Worm (Caenorhabditis elegans) whole organism, L3 larva: ENCODE results near the gene R12B2.6.
A peak's percentile ranks its signal among the peaks of the same experiment; 100 is the strongest.

ENCODE experiments used
- R02D3.7 ChIP-seq: fragments of 150-350 bp; optimal IDR thresholded peaks from 2 replicates; lab custom pipeline; 2014; ENCODE audit warnings: missing biosample characterization, missing genetic modification characterization
- ZK546.5 ChIP-seq: sonication (generic microtip); optimal IDR thresholded peaks from 2 replicates; lab custom pipeline; 2017; ENCODE audit warnings: missing biosample characterization, missing genetic modification characterization
- aly-2 ChIP-seq: fragments of 150-350 bp; optimal IDR thresholded peaks from 2 replicates; lab custom pipeline; 2014; ENCODE audit warnings: missing biosample characterization, missing genetic modification characterization
- ama-1 ChIP-seq: fragments of 150-350 bp; optimal IDR thresholded peaks from 2 replicates; lab custom pipeline; 2018
- ceh-16 ChIP-seq: sonication (generic microtip); optimal IDR thresholded peaks from 2 replicates; lab custom pipeline; 2017; ENCODE audit warnings: missing biosample characterization, missing genetic modification characterization
- ceh-28 ChIP-seq: fragments of 150-350 bp; optimal IDR thresholded peaks from 2 replicates; lab custom pipeline; 2014; ENCODE audit warnings: missing biosample characterization, missing genetic modification reagents, missing genetic modification characterization
- ceh-82 ChIP-seq: fragments of 150-350 bp; optimal IDR thresholded peaks from 2 replicates; lab custom pipeline; 2014; ENCODE audit warnings: missing biosample characterization, missing genetic modification characterization
- ceh-9 ChIP-seq: sonication (generic microtip); optimal IDR thresholded peaks from 2 replicates; lab custom pipeline; 2018; ENCODE audit warnings: missing biosample characterization, missing genetic modification characterization
- daf-12 ChIP-seq: fragments of 150-350 bp; optimal IDR thresholded peaks from 2 replicates; lab custom pipeline; 2014; ENCODE audit warnings: missing biosample characterization, missing genetic modification reagents, missing genetic modification characterization
- egl-27 ChIP-seq: sonication (generic microtip); optimal IDR thresholded peaks from 4 replicates; lab custom pipeline; 2017; ENCODE audit warnings: missing biosample characterization, missing genetic modification reagents, missing genetic modification characterization
- egl-5 ChIP-seq: fragments of 150-350 bp; optimal IDR thresholded peaks from 2 replicates; lab custom pipeline; 2017; ENCODE audit warnings: missing biosample characterization, missing genetic modification reagents, missing genetic modification characterization, inconsistent platforms
- elt-1 ChIP-seq: fragments of 150-350 bp; optimal IDR thresholded peaks from 2 replicates; lab custom pipeline; 2014; ENCODE audit warnings: missing biosample characterization, missing genetic modification characterization
- elt-2 ChIP-seq: sonication (generic microtip); optimal IDR thresholded peaks from 2 replicates; lab custom pipeline; 2016; ENCODE audit warnings: missing genetic modification reagents, mild to moderate bottlenecking, missing genetic modification characterization, missing compliant biosample characterization
- elt-3 ChIP-seq, 3 experiments: fragments of 150-350 bp in 1 of 3; sonication (generic microtip) in 2 of 3; optimal IDR thresholded peaks; 2 replicates in 2 of 3; 4 replicates in 1 of 3; lab custom pipeline; 2014 to 2017; ENCODE audit warnings: missing biosample characterization in 3 of 3, missing genetic modification characterization in 3 of 3
- eor-1 ChIP-seq, 2 experiments: fragments of 150-350 bp; optimal IDR thresholded peaks; 2 replicates each; lab custom pipeline; 2014 to 2018; ENCODE audit warnings: missing biosample characterization in 2 of 2, missing genetic modification characterization in 2 of 2
- fkh-10 ChIP-seq: sonication (generic microtip); optimal IDR thresholded peaks from 2 replicates; lab custom pipeline; 2017; ENCODE audit warnings: missing biosample characterization, missing genetic modification reagents, missing genetic modification characterization
- fkh-2 ChIP-seq: fragments of 150-350 bp; optimal IDR thresholded peaks from 2 replicates; lab custom pipeline; 2014; ENCODE audit warnings: missing biosample characterization, missing genetic modification reagents, missing genetic modification characterization
- fos-1 ChIP-seq: fragments of 150-350 bp; optimal IDR thresholded peaks from 2 replicates; lab custom pipeline; 2014; ENCODE audit warnings: missing biosample characterization, missing genetic modification characterization
- hmg-11 ChIP-seq: sonication (generic microtip); optimal IDR thresholded peaks from 2 replicates; lab custom pipeline; 2016; ENCODE audit warnings: missing genetic modification characterization, missing compliant biosample characterization
- jun-1 ChIP-seq: fragments of 150-350 bp; optimal IDR thresholded peaks from 2 replicates; lab custom pipeline; 2014; ENCODE audit warnings: missing biosample characterization, missing genetic modification reagents, missing genetic modification characterization
- lin-15B ChIP-seq: fragments of 150-350 bp; optimal IDR thresholded peaks from 2 replicates; lab custom pipeline; 2014; ENCODE audit warnings: missing biosample characterization, missing genetic modification characterization
- lin-39 ChIP-seq: fragments of 150-350 bp; optimal IDR thresholded peaks from 2 replicates; lab custom pipeline; 2018; ENCODE audit warnings: missing biosample characterization, missing genetic modification reagents, missing genetic modification characterization
- lsy-12 ChIP-seq: sonication (generic microtip); optimal IDR thresholded peaks from 2 replicates; lab custom pipeline; 2016; ENCODE audit warnings: mild to moderate bottlenecking, missing genetic modification characterization, missing compliant biosample characterization
- mdl-1 ChIP-seq: fragments of 150-350 bp; optimal IDR thresholded peaks from 2 replicates; lab custom pipeline; 2014; ENCODE audit warnings: missing biosample characterization, missing genetic modification characterization
- mml-1 ChIP-seq: fragments of 150-350 bp; sonication (generic microtip); optimal IDR thresholded peaks from 3 replicates; lab custom pipeline; 2014; ENCODE audit warnings: missing biosample characterization, missing genetic modification characterization
- nfya-1 ChIP-seq: sonication (generic microtip); optimal IDR thresholded peaks from 2 replicates; lab custom pipeline; 2017; ENCODE audit warnings: missing genetic modification characterization, mild to moderate bottlenecking, missing compliant biosample characterization, antibody characterized with exemption, moderate library complexity; ENCODE audit not compliant: insufficient read depth
- nhr-11 ChIP-seq: fragments of 150-350 bp; optimal IDR thresholded peaks from 2 replicates; lab custom pipeline; 2014; ENCODE audit warnings: missing biosample characterization, missing genetic modification characterization
- nhr-12 ChIP-seq: fragments of 150-350 bp; optimal IDR thresholded peaks from 2 replicates; lab custom pipeline; 2014; ENCODE audit warnings: missing biosample characterization, missing genetic modification characterization
- nhr-23 ChIP-seq: fragments of 150-350 bp; optimal IDR thresholded peaks from 2 replicates; lab custom pipeline; 2014; ENCODE audit warnings: missing biosample characterization, missing genetic modification reagents, missing genetic modification characterization
- nhr-237 ChIP-seq: fragments of 150-350 bp; optimal IDR thresholded peaks from 2 replicates; lab custom pipeline; 2014; ENCODE audit warnings: missing biosample characterization, missing genetic modification characterization
- nhr-25 ChIP-seq: sonication (generic microtip); optimal IDR thresholded peaks from 2 replicates; lab custom pipeline; 2017; ENCODE audit warnings: missing biosample characterization, missing genetic modification characterization
- nhr-28 ChIP-seq: fragments of 150-350 bp; optimal IDR thresholded peaks from 2 replicates; lab custom pipeline; 2014; ENCODE audit warnings: missing biosample characterization, missing genetic modification characterization
- nhr-43 ChIP-seq: sonication (generic microtip); optimal IDR thresholded peaks from 2 replicates; lab custom pipeline; 2016; ENCODE audit warnings: mild to moderate bottlenecking, missing genetic modification characterization, missing compliant biosample characterization; ENCODE audit not compliant: poor library complexity, severe bottlenecking
- nhr-67 ChIP-seq: fragments of 150-350 bp; optimal IDR thresholded peaks from 2 replicates; lab custom pipeline; 2014; ENCODE audit warnings: missing biosample characterization, missing genetic modification characterization
- nhr-76 ChIP-seq: fragments of 150-350 bp; sonication (generic microtip); optimal IDR thresholded peaks from 5 replicates; lab custom pipeline; 2014; ENCODE audit warnings: missing biosample characterization, missing genetic modification characterization
- nhr-77 ChIP-seq: fragments of 150-350 bp; optimal IDR thresholded peaks from 2 replicates; lab custom pipeline; 2014; ENCODE audit warnings: missing biosample characterization, missing genetic modification characterization
- pha-4 ChIP-seq: fragments of 150-350 bp; optimal IDR thresholded peaks from 2 replicates; lab custom pipeline; 2014; ENCODE audit warnings: missing biosample characterization, missing genetic modification reagents, missing genetic modification characterization
- pqm-1 ChIP-seq: fragments of 150-350 bp; optimal IDR thresholded peaks from 2 replicates; lab custom pipeline; 2017; ENCODE audit warnings: missing biosample characterization, missing genetic modification characterization, inconsistent platforms
- sea-2 ChIP-seq: fragments of 150-350 bp; sonication (generic microtip); optimal IDR thresholded peaks from 4 replicates; lab custom pipeline; 2014; ENCODE audit warnings: missing biosample characterization, missing genetic modification reagents, missing genetic modification characterization
- skn-1 ChIP-seq: fragments of 150-350 bp; optimal IDR thresholded peaks from 2 replicates; lab custom pipeline; 2014; ENCODE audit warnings: missing biosample characterization, missing genetic modification characterization
- snpc-4 ChIP-seq: fragments of 150-350 bp; optimal IDR thresholded peaks from 2 replicates; lab custom pipeline; 2014; ENCODE audit warnings: missing biosample characterization, missing genetic modification characterization
- tbx-2 ChIP-seq: sonication (generic microtip); optimal IDR thresholded peaks from 2 replicates; lab custom pipeline; 2016; ENCODE audit warnings: mild to moderate bottlenecking, missing genetic modification characterization, missing compliant biosample characterization
- unc-39 ChIP-seq: sonication (generic microtip); optimal IDR thresholded peaks from 4 replicates; lab custom pipeline; 2017; ENCODE audit warnings: missing biosample characterization, missing genetic modification characterization
- unc-62 ChIP-seq: fragments of 150-350 bp; sonication (generic microtip); optimal IDR thresholded peaks from 4 replicates; lab custom pipeline; 2014; ENCODE audit warnings: missing biosample characterization, missing genetic modification reagents, missing genetic modification characterization
- zag-1 ChIP-seq: fragments of 150-350 bp; optimal IDR thresholded peaks from 2 replicates; lab custom pipeline; 2014; ENCODE audit warnings: missing biosample characterization, missing genetic modification characterization
- ztf-11 ChIP-seq: fragments of 150-350 bp; optimal IDR thresholded peaks from 2 replicates; lab custom pipeline; 2014; ENCODE audit warnings: missing biosample characterization, missing genetic modification characterization
- ztf-4 ChIP-seq: fragments of 150-350 bp; optimal IDR thresholded peaks from 2 replicates; lab custom pipeline; 2014; ENCODE audit warnings: missing biosample characterization, missing genetic modification characterization

Gene R12B2.6

ce11 chrIII:5874263-5874662, 40.3 kb upstream of the R12B2.6 start:
- TF ChIP-seq lin-39 (no peak), lsy-12 (tag; lab: Kevin White, UChicago) (peak; percentile 38), nfya-1 (tag; lab: Kevin White, UChicago) (no peak), tbx-2 (tag; lab: Kevin White, UChicago) (no peak), fkh-10 (no peak), sea-2 (GFP tag; lab: Kevin White, UChicago) (no peak), pqm-1 (tag; lab: Kevin White, UChicago) (peak; percentile 8), nhr-67 (tag; lab: Kevin White, UChicago) (no peak), fos-1 (tag; lab: Kevin White, UChicago) (peak; percentile 5), snpc-4 (tag; lab: Kevin White, UChicago) (no peak), skn-1 (tag; lab: Kevin White, UChicago) (no peak), unc-39 (tag; lab: Kevin White, UChicago) (no peak), nhr-28 (tag; lab: Kevin White, UChicago) (no peak), egl-27 (tag; lab: Kevin White, UChicago) (no peak), lin-15B (no peak), mdl-1 (tag; lab: Kevin White, UChicago) (no peak), ceh-9 (tag; lab: Kevin White, UChicago) (no peak), egl-5 (tag; lab: Kevin White, UChicago) (no peak), nhr-23 (peak; percentile 78), nhr-12 (no peak), nhr-237 (no peak), ceh-16 (tag; lab: Kevin White, UChicago) (no peak), elt-1 (tag; lab: Kevin White, UChicago) (no peak), daf-12 (no peak), pha-4 (tag; lab: Kevin White, UChicago) (no peak), eor-1 (tag; optimal IDR thresholded peaks at IDR 0.05; lab: Kevin White, UChicago) (no peak), unc-62 (GFP tag; lab: Kevin White, UChicago) (peak; percentile 66), ama-1 (lab: Kevin White, UChicago) (peak; percentile 96), jun-1 (tag; lab: Kevin White, UChicago) (peak; percentile 48), nhr-25 (tag; lab: Kevin White, UChicago) (peak; percentile 64), fkh-2 (tag; lab: Kevin White, UChicago) (no peak), zag-1 (tag; lab: Kevin White, UChicago) (no peak), ZK546.5 (tag; lab: Kevin White, UChicago) (no peak), nhr-43 (tag; lab: Kevin White, UChicago) (peak; percentile 92), elt-2 (tag; lab: Kevin White, UChicago) (peak; percentile 41), nhr-11 (tag; lab: Kevin White, UChicago) (no peak), mml-1 (tag; lab: Kevin White, UChicago) (no peak), ztf-11 (tag; lab: Kevin White, UChicago) (no peak), ztf-4 (peak; percentile 14), ceh-82 (tag; lab: Kevin White, UChicago) (no peak), aly-2 (tag; lab: Kevin White, UChicago) (no peak), R02D3.7 (tag; lab: Kevin White, UChicago) (no peak), ceh-28 (tag; lab: Kevin White, UChicago) (no peak), elt-3 (tag; optimal IDR thresholded peaks at IDR 0.05; lab: Kevin White, UChicago) (peak; percentile 17 to 83 (median 76)), nhr-76 (tag; lab: Kevin White, UChicago) (peak; percentile 5), hmg-11 (no peak), nhr-77 (tag; lab: Kevin White, UChicago) (no peak)
